Fruit fly (Drosophila melanogaster) whole organism, prepupa: ENCODE measurements around the gene fz2.

ENCODE experiments used
- CG10669 ChIP-seq: fragments of 200-800 bp; sonication (Bioruptor generic); optimal IDR thresholded peaks from 3 replicates; lab custom pipeline; 2018; ENCODE audit warnings: missing biosample characterization, mild to moderate bottlenecking, missing genetic modification characterization, moderate library complexity
- CG1621 ChIP-seq: fragments of 200-800 bp; sonication (Bioruptor generic); optimal IDR thresholded peaks from 3 replicates; lab custom pipeline; 2018; ENCODE audit warnings: missing biosample characterization, mild to moderate bottlenecking, missing genetic modification characterization
- CG34406 ChIP-seq: fragments of 200-800 bp; sonication (Bioruptor generic); optimal IDR thresholded peaks from 3 replicates; lab custom pipeline; 2016; ENCODE audit warnings: missing biosample characterization, missing genetic modification characterization
- CG4318 ChIP-seq: fragments of 200-800 bp; sonication (Bioruptor generic); optimal IDR thresholded peaks from 3 replicates; lab custom pipeline; 2017; ENCODE audit warnings: missing biosample characterization, mild to moderate bottlenecking, missing genetic modification characterization
- CG6792 ChIP-seq: fragments of 200-800 bp; sonication (Bioruptor generic); optimal IDR thresholded peaks from 3 replicates; lab custom pipeline; 2016; ENCODE audit warnings: missing biosample characterization, missing genetic modification characterization
- CG6808 ChIP-seq: fragments of 200-800 bp; sonication (Bioruptor generic); optimal IDR thresholded peaks from 3 replicates; lab custom pipeline; 2017; ENCODE audit warnings: missing biosample characterization, missing genetic modification characterization, mild to moderate bottlenecking, moderate library complexity, missing genetic modification reagents
- Eip78C ChIP-seq: fragments of 200-800 bp; sonication (Bioruptor generic); peaks from one replicate; lab custom pipeline; 2016; ENCODE audit warnings: missing biosample characterization, missing genetic modification characterization
- Gug ChIP-seq: fragments of 200-800 bp; sonication (Bioruptor generic); IDR thresholded peaks from 2 replicates; pipeline ENCODE4 v1.3.6; 2022; ENCODE audit warnings: missing biosample characterization, missing genetic modification characterization
- Hr38 ChIP-seq: sonication (Bioruptor generic); optimal IDR thresholded peaks from 2 replicates; lab custom pipeline; 2016; ENCODE audit warnings: missing biosample characterization, missing genetic modification characterization
- Hr39 ChIP-seq: fragments of 200-800 bp; sonication (Bioruptor generic); optimal IDR thresholded peaks from 2 replicates; lab custom pipeline; 2016; ENCODE audit warnings: missing biosample characterization, missing genetic modification characterization
- cyc ChIP-seq: fragments of 200-800 bp; sonication (Bioruptor generic); optimal IDR thresholded peaks from 3 replicates; lab custom pipeline; 2016; ENCODE audit warnings: missing biosample characterization, missing genetic modification characterization
- lz ChIP-seq: fragments of 200-800 bp; sonication (Bioruptor generic); optimal IDR thresholded peaks from 3 replicates; lab custom pipeline; 2016; ENCODE audit warnings: missing biosample characterization, missing genetic modification characterization
- ss ChIP-seq, 2 experiments: fragments of 200-800 bp; sonication (Bioruptor generic); optimal IDR thresholded peaks; 2 replicates in 1 of 2; 3 replicates in 1 of 2; lab custom pipeline; 2017 to 2018; ENCODE audit warnings: mild to moderate bottlenecking in 2 of 2, missing biosample characterization in 2 of 2, missing genetic modification characterization in 2 of 2, moderate library complexity in 1 of 2

- TF ChIP-seq CG1621 (tag; lab: Kevin White, UChicago) (no peak), CG34406 (GFP tag; lab: Kevin White, UChicago) (no peak), Eip78C (GFP tag; lab: Kevin White, UChicago) (peak; percentile 42), CG4318 (GFP tag; lab: Kevin White, UChicago) (no peak), Hr39 (GFP tag; lab: Kevin White, UChicago) (no peak), lz (GFP tag; lab: Kevin White, UChicago) (no peak), Gug (GFP tag; lab: Robert Waterston, UW) (no peak), CG6808 (GFP tag; lab: Kevin White, UChicago) (no peak), Hr38 (no peak), CG6792 (no peak), ss (GFP tag; optimal IDR thresholded peaks at IDR 0.05; lab: Kevin White, UChicago) (no peak), cyc (GFP tag; lab: Kevin White, UChicago) (no peak), CG10669 (GFP tag; lab: Kevin White, UChicago) (no peak)
These were observed 47.7 kb downstream of the fz2 start for dm6 chr3L:19187478-19187877.
